Worm (Caenorhabditis elegans): ENCODE data around the gene clec-169.

Gene clec-169

DNA sequence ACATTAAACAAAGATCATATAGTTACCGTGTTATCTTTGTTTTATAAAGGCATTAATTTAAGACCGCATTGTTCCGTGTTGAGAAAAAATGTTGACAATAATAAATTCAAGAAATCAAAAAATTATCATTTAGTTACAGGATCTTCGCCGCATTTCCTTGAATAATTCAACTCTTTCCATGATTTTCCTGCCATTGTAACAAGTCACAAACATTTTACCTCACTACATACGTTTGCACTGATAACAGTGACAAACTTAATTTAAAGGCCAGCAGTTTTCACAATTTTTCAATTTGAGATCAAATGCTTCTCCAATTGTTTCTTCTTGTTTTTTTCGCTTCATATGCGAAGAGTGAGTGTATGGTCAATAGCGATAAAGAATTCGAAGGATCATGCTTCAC is at the start of gene clec-169:
clec-169 (plus strand) TSS at position 301 of the 400 bp plus-strand sequence.
- TF ChIP-seq peb-1 (tag; optimal IDR thresholded peaks at IDR 0.05) (no peak), nhr-12 (tag; optimal IDR thresholded peaks at IDR 0.05) (no peak), egl-27 (tag; optimal IDR thresholded peaks at IDR 0.05) (no peak), nhr-6 (tag; optimal IDR thresholded peaks at IDR 0.05) (no peak), dmd-4 (tag; optimal IDR thresholded peaks at IDR 0.05) (no peak), crh-2 (tag; optimal IDR thresholded peaks at IDR 0.05) (no peak), skn-1 (tag; optimal IDR thresholded peaks at IDR 0.05) (no peak), snpc-4 (tag; optimal IDR thresholded peaks at IDR 0.05) (no peak), nhr-11 (tag; optimal IDR thresholded peaks at IDR 0.05) (no peak), aly-2 (tag; optimal IDR thresholded peaks at IDR 0.05) (no peak), nhr-129 (tag; optimal IDR thresholded peaks at IDR 0.05) (no peak)

- TF ChIP-seq nhr-12 (tag; optimal IDR thresholded peaks at IDR 0.05) (no peak), ama-1 (optimal IDR thresholded peaks at IDR 0.05) (no peak), aly-2 (tag; optimal IDR thresholded peaks at IDR 0.05) (no peak), snpc-4 (tag; optimal IDR thresholded peaks at IDR 0.05) (peak; percentile 62), unc-55 (GFP tag; optimal IDR thresholded peaks at IDR 0.05) (no peak), fos-1 (tag; optimal IDR thresholded peaks at IDR 0.05) (peak; percentile 78), mbf-1 (tag; optimal IDR thresholded peaks at IDR 0.05) (no peak), F13H6.1 (tag; optimal IDR thresholded peaks at IDR 0.05) (no peak), blmp-1 (tag; optimal IDR thresholded peaks at IDR 0.05; ENCODE audit: insufficient read depth) (no peak)
These were observed 49.2 kb upstream of the clec-169 start for ce11 chrIV:1211902-1212301.

- TF ChIP-seq ceh-16 (tag; optimal IDR thresholded peaks at IDR 0.05) (no peak), elt-1 (tag; optimal IDR thresholded peaks at IDR 0.05) (no peak), blmp-1 (tag; optimal IDR thresholded peaks at IDR 0.05; ENCODE audit: insufficient read depth) (no peak), ztf-1 (GFP tag; conservative IDR thresholded peaks at IDR 0.05) (no peak), alr-1 (tag; optimal IDR thresholded peaks at IDR 0.05) (no peak), ztf-11 (tag; optimal IDR thresholded peaks at IDR 0.05) (no peak), Y55F3AM.14 (GFP tag; optimal IDR thresholded peaks at IDR 0.05) (no peak), snpc-4 (tag; optimal IDR thresholded peaks at IDR 0.05) (no peak), lin-39 (tag; optimal IDR thresholded peaks at IDR 0.05) (no peak)
These were observed 48.8 kb upstream of the clec-169 start for ce11 chrIV:1212357-1212756.

- TF ChIP-seq elt-3 (tag; optimal IDR thresholded peaks at IDR 0.05): no peak
- no peak for TF ChIP-seq nhr-6 (tag; optimal IDR thresholded peaks at IDR 0.05)
- TF ChIP-seq nhr-77 (tag; optimal IDR thresholded peaks at IDR 0.05): no peak
- TF ChIP-seq lsy-2 (tag; optimal IDR thresholded peaks at IDR 0.05): peak in 1 of 2 experiments; percentile 31
- no peak for TF ChIP-seq lin-13 (GFP tag; optimal IDR thresholded peaks at IDR 0.05)
- peak; percentile 38 for TF ChIP-seq nhr-129 (tag; optimal IDR thresholded peaks at IDR 0.05)
- peak; percentile 38 for TF ChIP-seq C34F6.9 (tag; optimal IDR thresholded peaks at IDR 0.05)
- no peak for TF ChIP-seq R02D3.7 (tag; optimal IDR thresholded peaks at IDR 0.05)
- peak; percentile 49 for TF ChIP-seq lin-11 (tag; optimal IDR thresholded peaks at IDR 0.05)
- TF ChIP-seq mab-5 (tag; optimal IDR thresholded peaks at IDR 0.05): no peak
- no peak for TF ChIP-seq blmp-1 (tag; optimal IDR thresholded peaks at IDR 0.05; ENCODE audit: insufficient read depth)
- TF ChIP-seq dmd-4 (tag; optimal IDR thresholded peaks at IDR 0.05): no peak
- TF ChIP-seq ztf-4 (tag; optimal IDR thresholded peaks at IDR 0.05): no peak
- no peak for TF ChIP-seq nhr-10 (tag; optimal IDR thresholded peaks at IDR 0.05)
- peak; percentile 38 for TF ChIP-seq unc-55 (GFP tag; optimal IDR thresholded peaks at IDR 0.05)
- no peak for TF ChIP-seq skn-1 (tag; optimal IDR thresholded peaks at IDR 0.05)
- no peak for TF ChIP-seq nhr-12 (tag; optimal IDR thresholded peaks at IDR 0.05)
- TF ChIP-seq egl-27 (tag; optimal IDR thresholded peaks at IDR 0.05): no peak
- no peak for TF ChIP-seq sma-9 (GFP tag; optimal IDR thresholded peaks at IDR 0.05)
- no peak for TF ChIP-seq sma-9 (tag; optimal IDR thresholded peaks at IDR 0.05)
- no peak for TF ChIP-seq Y55F3AM.14 (GFP tag; optimal IDR thresholded peaks at IDR 0.05)
These were observed 47.9 kb upstream of the clec-169 start for ce11 chrIV:1213192-1213591.

DNA sequence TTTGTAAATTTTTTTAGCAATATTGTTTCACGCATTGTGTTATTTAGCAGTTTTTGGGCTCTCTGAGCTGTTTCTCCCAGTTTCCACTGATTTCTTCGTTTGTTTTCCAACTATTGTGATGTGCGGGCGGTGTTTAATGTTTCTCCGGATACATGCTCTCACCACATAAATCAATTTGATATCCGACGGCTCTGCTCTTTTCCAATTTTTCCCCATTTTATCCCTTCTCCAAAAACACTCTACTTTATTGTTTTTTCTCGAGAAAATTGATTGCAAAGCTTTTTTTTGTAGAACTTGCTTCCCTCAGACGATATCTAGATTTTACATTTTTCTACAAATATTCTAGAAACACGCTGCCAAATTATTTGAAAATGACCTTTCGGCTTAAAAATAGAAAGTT is 45.6 kb upstream of the clec-169 start:
- TF ChIP-seq F13H6.1 (tag; optimal IDR thresholded peaks at IDR 0.05) (no peak), sma-9 (GFP tag; optimal IDR thresholded peaks at IDR 0.05) (no peak), sma-9 (tag; optimal IDR thresholded peaks at IDR 0.05) (no peak), C34F6.9 (tag; optimal IDR thresholded peaks at IDR 0.05) (no peak), skn-1 (tag; optimal IDR thresholded peaks at IDR 0.05) (no peak), nhr-11 (tag; optimal IDR thresholded peaks at IDR 0.05) (no peak), nhr-25 (tag; optimal IDR thresholded peaks at IDR 0.05) (no peak), sma-3 (GFP tag; optimal IDR thresholded peaks at IDR 0.05) (no peak), alr-1 (tag; optimal IDR thresholded peaks at IDR 0.05) (no peak), lin-11 (tag; optimal IDR thresholded peaks at IDR 0.05) (no peak), elt-3 (tag; optimal IDR thresholded peaks at IDR 0.05) (no peak)
